Worm (Caenorhabditis elegans) whole organism, L1 larva: ENCODE data around the gene Y71H2AM.29.

ENCODE experiments used
- C16A3.4 ChIP-seq: fragments of 150-350 bp; optimal IDR thresholded peaks from 2 replicates; lab custom pipeline; 2014; ENCODE audit warnings: missing biosample characterization, missing genetic modification characterization
- F16B12.6 ChIP-seq: fragments of 150-350 bp; optimal IDR thresholded peaks from 2 replicates; lab custom pipeline; 2014; ENCODE audit warnings: missing biosample characterization, missing genetic modification characterization
- Y116A8C.19 ChIP-seq: sonication (generic microtip); optimal IDR thresholded peaks from 2 replicates; lab custom pipeline; 2016; ENCODE audit warnings: missing compliant biosample characterization, missing genetic modification characterization, borderline replicate concordance
- aha-1 ChIP-seq: fragments of 150-350 bp; optimal IDR thresholded peaks from 2 replicates; lab custom pipeline; 2014; ENCODE audit warnings: missing biosample characterization, missing genetic modification characterization
- alr-1 ChIP-seq: fragments of 200-800 bp; sonication (Bioruptor generic); optimal IDR thresholded peaks from 2 replicates; lab custom pipeline; 2018; ENCODE audit warnings: borderline replicate concordance, mild to moderate bottlenecking, missing genetic modification characterization, missing compliant biosample characterization
- aly-2 ChIP-seq: fragments of 150-350 bp; optimal IDR thresholded peaks from 2 replicates; lab custom pipeline; 2014; ENCODE audit warnings: missing biosample characterization, missing genetic modification characterization
- blmp-1 ChIP-seq: fragments of 150-350 bp; optimal IDR thresholded peaks from 2 replicates; lab custom pipeline; 2014; ENCODE audit warnings: missing biosample characterization, missing genetic modification characterization
- ceh-8 ChIP-seq: fragments of 200-800 bp; sonication (Bioruptor generic); optimal IDR thresholded peaks from 2 replicates; lab custom pipeline; 2018; ENCODE audit warnings: mild to moderate bottlenecking, missing genetic modification characterization, moderate library complexity, missing compliant biosample characterization
- ceh-88 ChIP-seq: fragments of 200-800 bp; sonication (Bioruptor generic); IDR thresholded peaks from 2 replicates; pipeline ENCODE4 v1.3.6; 2022; ENCODE audit warnings: missing genetic modification characterization, missing compliant biosample characterization
- ces-1 ChIP-seq: fragments of 150-350 bp; optimal IDR thresholded peaks from 2 replicates; lab custom pipeline; 2014; ENCODE audit warnings: missing biosample characterization, missing genetic modification reagents, missing genetic modification characterization
- dpl-1 ChIP-seq, 3 experiments: fragments of 150-350 bp in 2 of 3; sonication (generic microtip) in 1 of 3; optimal IDR thresholded peaks; 2 replicates each; lab custom pipeline; 2014 to 2017; ENCODE audit warnings: missing biosample characterization in 3 of 3, missing genetic modification characterization in 3 of 3, missing genetic modification reagents in 3 of 3
- dsc-1 ChIP-seq: sonication (generic microtip); optimal IDR thresholded peaks from 2 replicates; lab custom pipeline; 2016; ENCODE audit warnings: mild to moderate bottlenecking, missing genetic modification characterization, missing compliant biosample characterization
- efl-1 ChIP-seq, 4 experiments: fragments of 150-350 bp; optimal IDR thresholded peaks in 3 of 4; peaks in 1 of 4; 1 replicate in 1 of 4; 2 replicates in 3 of 4; lab custom pipeline; 2014; ENCODE audit warnings: missing biosample characterization in 2 of 4, missing genetic modification characterization in 2 of 4, missing genetic modification reagents in 2 of 4
- efl-3 ChIP-seq: fragments of 200-800 bp; sonication (Bioruptor generic); optimal IDR thresholded peaks from 2 replicates; lab custom pipeline; 2018; ENCODE audit warnings: mild to moderate bottlenecking, missing genetic modification characterization, missing compliant biosample characterization
- egl-13 ChIP-seq: sonication (generic microtip); optimal IDR thresholded peaks from 2 replicates; lab custom pipeline; 2016; ENCODE audit warnings: missing genotype, missing genetic modification reagents, missing genetic modification characterization, missing compliant biosample characterization
- egl-27 ChIP-seq, 2 experiments: fragments of 150-350 bp in 1 of 2; sonication (generic microtip); optimal IDR thresholded peaks; 3 replicates each; lab custom pipeline; 2017 to 2018; ENCODE audit warnings: missing biosample characterization in 2 of 2, missing genetic modification characterization in 2 of 2, missing genetic modification reagents in 2 of 2
- elt-2 ChIP-seq: sonication (generic microtip); optimal IDR thresholded peaks from 2 replicates; lab custom pipeline; 2016; ENCODE audit warnings: missing genetic modification characterization, mild to moderate bottlenecking, inconsistent platforms, missing compliant biosample characterization, missing genetic modification reagents
- elt-3 ChIP-seq, 6 experiments: fragments of 150-350 bp in 1 of 6; sonication (generic microtip); optimal IDR thresholded peaks; 2 replicates each; lab custom pipeline; 2017 to 2018; ENCODE audit warnings: missing biosample characterization in 6 of 6, missing genetic modification characterization in 6 of 6, inconsistent platforms in 1 of 6
- ets-5 ChIP-seq: fragments of 200-800 bp; sonication (Bioruptor generic); IDR thresholded peaks from 2 replicates; pipeline ENCODE4 v1.3.6; 2022; ENCODE audit warnings: missing genetic modification characterization, missing compliant biosample characterization
- grh-1 ChIP-seq: fragments of 200-800 bp; sonication (Bioruptor generic); IDR thresholded peaks from 2 replicates; pipeline ENCODE4 v1.3.6; 2022; ENCODE audit warnings: missing genetic modification reagents, missing genetic modification characterization, missing compliant biosample characterization
- hlh-17 ChIP-seq: fragments of 200-800 bp; sonication (Bioruptor generic); optimal IDR thresholded peaks from 2 replicates; lab custom pipeline; 2018; ENCODE audit warnings: missing genetic modification characterization, mild to moderate bottlenecking, missing compliant biosample characterization, moderate library complexity, borderline replicate concordance
- hlh-4 ChIP-seq: sonication (generic microtip); optimal IDR thresholded peaks from 2 replicates; lab custom pipeline; 2016; ENCODE audit warnings: mild to moderate bottlenecking, missing genetic modification characterization, missing compliant biosample characterization
- hpl-2 ChIP-seq: fragments of 150-350 bp; optimal IDR thresholded peaks from 2 replicates; lab custom pipeline; 2014; ENCODE audit warnings: missing biosample characterization, missing genetic modification reagents, missing genetic modification characterization
- irx-1 ChIP-seq: sonication (generic microtip); optimal IDR thresholded peaks from 2 replicates; lab custom pipeline; 2016; ENCODE audit warnings: missing genetic modification characterization, missing compliant biosample characterization
- isw-1 ChIP-seq: fragments of 200-800 bp; sonication (Bioruptor generic); IDR thresholded peaks from 2 replicates; pipeline ENCODE4 v1.3.6; 2022; ENCODE audit warnings: missing genetic modification characterization, missing compliant biosample characterization
- jun-1 ChIP-seq: fragments of 150-350 bp; optimal IDR thresholded peaks from 2 replicates; lab custom pipeline; 2014; ENCODE audit warnings: missing biosample characterization, missing genetic modification reagents, missing genetic modification characterization
- lin-13 ChIP-seq: fragments of 150-350 bp; optimal IDR thresholded peaks from 2 replicates; lab custom pipeline; 2014; ENCODE audit warnings: missing biosample characterization, missing genetic modification reagents, missing genetic modification characterization
- lin-39 ChIP-seq: fragments of 150-350 bp; optimal IDR thresholded peaks from 2 replicates; lab custom pipeline; 2014; ENCODE audit warnings: missing biosample characterization, missing genetic modification reagents, missing genetic modification characterization
- lir-3 ChIP-seq: sonication (generic microtip); optimal IDR thresholded peaks from 2 replicates; lab custom pipeline; 2016; ENCODE audit warnings: mild to moderate bottlenecking, missing genetic modification characterization, moderate library complexity, missing compliant biosample characterization; ENCODE audit not compliant: poor library complexity
- mab-9 ChIP-seq: fragments of 200-800 bp; sonication (Bioruptor generic); IDR thresholded peaks from 2 replicates; pipeline ENCODE4 v1.3.6; 2022; ENCODE audit warnings: missing genetic modification reagents, missing genetic modification characterization, missing compliant biosample characterization
- nhr-11 ChIP-seq: fragments of 150-350 bp; optimal IDR thresholded peaks from 2 replicates; lab custom pipeline; 2014; ENCODE audit warnings: missing biosample characterization, missing genetic modification characterization
- nhr-12 ChIP-seq: sonication (generic microtip); optimal IDR thresholded peaks from 2 replicates; lab custom pipeline; 2017; ENCODE audit warnings: missing biosample characterization, missing genetic modification characterization
- nhr-19 ChIP-seq: fragments of 200-800 bp; sonication (Bioruptor generic); conservative IDR thresholded peaks from 2 replicates; pipeline ENCODE4 v1.3.6; 2022; ENCODE audit warnings: missing genetic modification characterization, missing compliant biosample characterization
- nhr-20 ChIP-seq: sonication (generic microtip); optimal IDR thresholded peaks from 2 replicates; lab custom pipeline; 2016; ENCODE audit warnings: mild to moderate bottlenecking, missing genetic modification characterization, missing compliant biosample characterization
- nhr-237 ChIP-seq: fragments of 150-350 bp; optimal IDR thresholded peaks from 2 replicates; lab custom pipeline; 2014; ENCODE audit warnings: missing biosample characterization, missing genetic modification characterization
- nhr-47 ChIP-seq: sonication (generic microtip); optimal IDR thresholded peaks from 2 replicates; lab custom pipeline; 2016; ENCODE audit warnings: mild to moderate bottlenecking, missing genetic modification characterization, moderate library complexity, missing compliant biosample characterization
- nhr-71 ChIP-seq: sonication (generic microtip); optimal IDR thresholded peaks from 2 replicates; lab custom pipeline; 2016; ENCODE audit warnings: mild to moderate bottlenecking, missing genetic modification characterization, moderate library complexity, missing compliant biosample characterization
- nhr-85 ChIP-seq: sonication (generic microtip); peaks from one replicate; lab custom pipeline; 2016; ENCODE audit warnings: missing genetic modification characterization, inconsistent platforms, missing compliant biosample characterization
- pax-3 ChIP-seq: fragments of 200-800 bp; sonication (Bioruptor generic); optimal IDR thresholded peaks from 2 replicates; lab custom pipeline; 2018; ENCODE audit warnings: mild to moderate bottlenecking, missing genetic modification characterization, moderate library complexity, missing compliant biosample characterization
- skn-1 ChIP-seq: fragments of 150-350 bp; optimal IDR thresholded peaks from 2 replicates; lab custom pipeline; 2014; ENCODE audit warnings: missing biosample characterization, missing genetic modification characterization
- snpc-4 ChIP-seq: fragments of 150-350 bp; optimal IDR thresholded peaks from 2 replicates; lab custom pipeline; 2014; ENCODE audit warnings: missing biosample characterization, missing genetic modification characterization
- sox-4 ChIP-seq: sonication (generic microtip); optimal IDR thresholded peaks from 2 replicates; lab custom pipeline; 2016; ENCODE audit warnings: missing genetic modification characterization, missing compliant biosample characterization
- swsn-7 ChIP-seq: sonication (generic microtip); optimal IDR thresholded peaks from 2 replicates; lab custom pipeline; 2016; ENCODE audit warnings: missing genetic modification characterization, missing compliant biosample characterization
- tbx-2 ChIP-seq: sonication (generic microtip); optimal IDR thresholded peaks from 2 replicates; lab custom pipeline; 2016; ENCODE audit warnings: missing genetic modification characterization, missing compliant biosample characterization
- tlp-1 ChIP-seq: fragments of 150-350 bp; optimal IDR thresholded peaks from 2 replicates; lab custom pipeline; 2014; ENCODE audit warnings: missing biosample characterization, missing genetic modification characterization
- unc-98 ChIP-seq: fragments of 200-800 bp; sonication (Bioruptor generic); IDR thresholded peaks from 2 replicates; pipeline ENCODE4 v1.3.6; 2022; ENCODE audit warnings: missing genetic modification characterization, missing compliant biosample characterization
- xbp-1 ChIP-seq: sonication (generic microtip); optimal IDR thresholded peaks from 2 replicates; lab custom pipeline; 2016; ENCODE audit warnings: missing genetic modification characterization, missing compliant biosample characterization
- zag-1 ChIP-seq: fragments of 150-350 bp; optimal IDR thresholded peaks from 2 replicates; lab custom pipeline; 2014; ENCODE audit warnings: missing biosample characterization, missing genetic modification characterization
- ztf-4 ChIP-seq: fragments of 150-350 bp; optimal IDR thresholded peaks from 2 replicates; lab custom pipeline; 2014; ENCODE audit warnings: missing biosample characterization, missing genetic modification characterization

Y71H2AM.29 gene

ce11 chrIII:2832483-2832882, at the start of gene Y71H2AM.29:
TSS of gene Y71H2AM.29 (plus strand) at chrIII:2832783.
- TF ChIP-seq xbp-1 (tag; lab: Kevin White, UChicago) (no peak), lir-3 (tag; lab: Kevin White, UChicago) (no peak), elt-2 (tag; lab: Kevin White, UChicago) (no peak), nhr-85 (no peak), lin-39 (tag; lab: Kevin White, UChicago) (no peak), F16B12.6 (tag; lab: Kevin White, UChicago) (no peak), grh-1 (GFP tag; lab: Robert Waterston, UW) (no peak), egl-13 (tag; lab: Kevin White, UChicago) (no peak), C16A3.4 (tag; lab: Kevin White, UChicago) (no peak)

- TF ChIP-seq ceh-8 (GFP tag; lab: Kevin White, UChicago) (peak; percentile 86), elt-3 (tag; optimal IDR thresholded peaks at IDR 0.05; lab: Kevin White, UChicago) (peak; percentile 82 to 99 (median 96)), jun-1 (tag; lab: Kevin White, UChicago) (peak; percentile 88), blmp-1 (tag; lab: Kevin White, UChicago) (peak; percentile 94), efl-3 (no peak), dpl-1 (GFP tag; optimal IDR thresholded peaks at IDR 0.05; lab: Kevin White, UChicago) (peak; percentile 89 to 92 (median 90)), pax-3 (tag; lab: Kevin White, UChicago) (peak; percentile 91), nhr-11 (tag; lab: Kevin White, UChicago) (peak; percentile 29), unc-98 (GFP tag; lab: Robert Waterston, UW) (peak; percentile 35; the same call in 1 of the 2 replicates), ztf-4 (tag; lab: Kevin White, UChicago) (peak; percentile 87), hlh-17 (GFP tag; lab: Kevin White, UChicago) (no peak), nhr-47 (tag; lab: Kevin White, UChicago) (peak; percentile 95), aly-2 (tag; lab: Kevin White, UChicago) (peak; percentile 92), nhr-85 (peak; percentile 93), swsn-7 (peak; percentile 96), nhr-12 (tag; lab: Kevin White, UChicago) (no peak), tbx-2 (peak; percentile 92), hpl-2 (peak; percentile 81), hlh-4 (tag; lab: Kevin White, UChicago) (no peak), lin-13 (GFP tag; lab: Kevin White, UChicago) (peak; percentile 97), egl-27 (tag; optimal IDR thresholded peaks at IDR 0.05; lab: Kevin White, UChicago) (peak in 1 of 2 experiments; percentile 74), ets-5 (GFP tag; lab: Robert Waterston, UW) (no peak), nhr-19 (GFP tag; lab: Robert Waterston, UW) (peak; percentile 93), grh-1 (GFP tag; lab: Robert Waterston, UW) (peak; percentile 40; the same call in 1 of the 2 replicates), aha-1 (tag; lab: Kevin White, UChicago) (peak; percentile 51), dsc-1 (tag; lab: Kevin White, UChicago) (peak; percentile 89), efl-1 (optimal IDR thresholded peaks at IDR 0.05; lab: Kevin White, UChicago) (peak; percentile 92 to 95), efl-1 (GFP tag; optimal IDR thresholded peaks at IDR 0.05 in 1 of 2; lab: Kevin White, UChicago) (peak; percentile 87 to 98), tlp-1 (tag; lab: Kevin White, UChicago) (no peak), lin-39 (tag; lab: Kevin White, UChicago) (peak; percentile 61), Y116A8C.19 (tag; lab: Kevin White, UChicago) (no peak), zag-1 (tag; lab: Kevin White, UChicago) (peak; percentile 85), sox-4 (tag; lab: Kevin White, UChicago) (peak; percentile 65), ces-1 (GFP tag; lab: Kevin White, UChicago) (no peak), nhr-237 (tag; lab: Kevin White, UChicago) (peak; percentile 92), C16A3.4 (tag; lab: Kevin White, UChicago) (peak; percentile 99), nhr-20 (tag; lab: Kevin White, UChicago) (peak; percentile 96), mab-9 (peak; percentile 72; the same call in 1 of the 2 replicates), ceh-88 (GFP tag; lab: Robert Waterston, UW) (peak; percentile 88), snpc-4 (tag; lab: Kevin White, UChicago) (peak; percentile 90), irx-1 (tag; lab: Kevin White, UChicago) (peak; percentile 84), alr-1 (tag; lab: Kevin White, UChicago) (no peak), isw-1 (GFP tag; lab: Robert Waterston, UW) (peak; percentile 93), skn-1 (tag; lab: Kevin White, UChicago) (peak; percentile 93), xbp-1 (tag; lab: Kevin White, UChicago) (peak; percentile 95), nhr-71 (tag; lab: Kevin White, UChicago) (peak; percentile 98)
Measured at ce11 chrIII:2785840-2786239, 46.7 kb upstream of the Y71H2AM.29 start, which contains the start of gene Y71H2AM.20. TSS of gene Y71H2AM.20 (minus strand) at chrIII:2785948.
